Fruit fly (Drosophila melanogaster): ENCODE results near the gene CG12499.

Gene CG12499

dm6 chr3R:22423996-22424395 lies 22.4 kb downstream of the CG12499 start (continued):
- TF ChIP-seq HHEX (GFP tag; optimal IDR thresholded peaks at IDR 0.05) (no peak), toy (GFP tag; IDR thresholded peaks at IDR 0.05) (no peak), fd3F (GFP tag; optimal IDR thresholded peaks at IDR 0.05) (no peak), CG10147 (GFP tag; optimal IDR thresholded peaks at IDR 0.05) (no peak), ATbp (GFP tag; optimal IDR thresholded peaks at IDR 0.05) (no peak), CG18764 (GFP tag; optimal IDR thresholded peaks at IDR 0.05) (no peak), Doc2 (GFP tag; IDR thresholded peaks at IDR 0.05) (no peak), Hr51 (GFP tag; optimal IDR thresholded peaks at IDR 0.05) (no peak), CG11093 (GFP tag; IDR thresholded peaks at IDR 0.05) (no peak), CG7786 (GFP tag; optimal IDR thresholded peaks at IDR 0.05) (no peak), cwo (GFP tag; optimal IDR thresholded peaks at IDR 0.05) (no peak), Ets65A (GFP tag) (no peak), CG7928 (GFP tag; optimal IDR thresholded peaks at IDR 0.05) (no peak), CG9932 (GFP tag; IDR thresholded peaks at IDR 0.05) (no peak), nerfin-2 (GFP tag; IDR thresholded peaks at IDR 0.05; ENCODE audit: partially characterized antibody) (no peak), amos (GFP tag; IDR thresholded peaks at IDR 0.05; ENCODE audit: partially characterized antibody) (no peak), CG8478 (optimal IDR thresholded peaks at IDR 0.05) (no peak), ap (GFP tag; IDR thresholded peaks at IDR 0.05) (no peak), CG11695 (GFP tag; IDR thresholded peaks at IDR 0.05) (0 out of 3 replicates have a peak, but pooled peaks have one; percentile 33), insv (GFP tag; optimal IDR thresholded peaks at IDR 0.05) (no peak), gem (tag; optimal IDR thresholded peaks at IDR 0.05) (peak; percentile 25), Fer1 (GFP tag; optimal IDR thresholded peaks at IDR 0.05) (no peak), CG9876 (GFP tag; optimal IDR thresholded peaks at IDR 0.05) (no peak), hkb (optimal IDR thresholded peaks at IDR 0.05) (no peak), hkb (GFP tag; IDR thresholded peaks at IDR 0.05) (no peak), CG14667 (GFP tag; IDR thresholded peaks at IDR 0.05) (no peak)

DNA sequence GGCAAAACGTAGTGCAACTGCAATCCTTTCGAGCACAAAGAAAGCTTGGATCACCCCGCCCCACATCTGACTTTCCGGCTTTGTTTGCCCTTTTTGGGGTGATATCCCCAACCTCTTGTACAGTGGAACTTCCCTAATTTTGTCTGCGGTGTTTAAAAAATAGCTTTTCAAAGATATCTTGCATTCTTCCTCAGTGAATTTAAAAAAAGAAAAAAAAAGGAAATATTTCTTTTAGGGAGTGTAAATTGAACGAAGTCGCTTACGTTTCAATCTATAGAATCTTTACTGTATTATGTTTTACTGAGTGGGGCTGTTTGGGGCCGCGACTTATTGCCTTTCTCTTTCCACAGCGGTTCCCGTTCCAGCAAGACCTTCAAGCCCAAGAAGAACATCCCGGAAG lies 24.8 kb downstream of the CG12499 start:
- no peak for TF ChIP-seq nerfin-1 (tag; optimal IDR thresholded peaks at IDR 0.05)
- TF ChIP-seq onecut (GFP tag; IDR thresholded peaks at IDR 0.05), result peak; percentile 64
- TF ChIP-seq Sox100B (GFP tag; optimal IDR thresholded peaks at IDR 0.05), result no peak
- peak; percentile 24 for TF ChIP-seq twi (tag; optimal IDR thresholded peaks at IDR 0.05)
- TF ChIP-seq Dp (GFP tag; optimal IDR thresholded peaks at IDR 0.05), result no peak
- TF ChIP-seq phol (tag; optimal IDR thresholded peaks at IDR 0.05), result peak; percentile 26
- TF ChIP-seq btn (GFP tag; optimal IDR thresholded peaks at IDR 0.05), result no peak
- no peak for TF ChIP-seq sc (optimal IDR thresholded peaks at IDR 0.05)
- TF ChIP-seq sc (GFP tag; optimal IDR thresholded peaks at IDR 0.05), result no peak
- no peak for TF ChIP-seq fd64A (GFP tag; optimal IDR thresholded peaks at IDR 0.05)
- peak; percentile 70 for TF ChIP-seq CG18599 (GFP tag; optimal IDR thresholded peaks at IDR 0.05)
- TF ChIP-seq ato (GFP tag; IDR thresholded peaks at IDR 0.05; ENCODE audit: partially characterized antibody), result no peak
- TF ChIP-seq cas (GFP tag; IDR thresholded peaks at IDR 0.05), result no peak
- TF ChIP-seq CG32767 (GFP tag; IDR thresholded peaks at IDR 0.05), result peak; percentile 60; the same call in 1 of the 2 replicates
- peak; percentile 46 for TF ChIP-seq CG8944 (GFP tag; optimal IDR thresholded peaks at IDR 0.05)
- TF ChIP-seq CG7745 (tag; optimal IDR thresholded peaks at IDR 0.05), result no peak
- TF ChIP-seq CG16813 (GFP tag; IDR thresholded peaks at IDR 0.05; ENCODE audit: partially characterized antibody), result no peak
- TF ChIP-seq dmrt11E (tag; optimal IDR thresholded peaks at IDR 0.05), result peak; percentile 41
- TF ChIP-seq zen2 (GFP tag; IDR thresholded peaks at IDR 0.05; ENCODE audit: partially characterized antibody), result no peak
- peak; percentile 77 for TF ChIP-seq CG9932 (GFP tag; IDR thresholded peaks at IDR 0.05)
- TF ChIP-seq MTF-1 (GFP tag; optimal IDR thresholded peaks at IDR 0.05; ENCODE audit: borderline replicate concordance), result no peak
- peak; percentile 61 for TF ChIP-seq CG12155 (GFP tag; optimal IDR thresholded peaks at IDR 0.05)
- peak; percentile 31; the same call in 1 of the 2 replicates for TF ChIP-seq CG10321 (GFP tag; IDR thresholded peaks at IDR 0.05)
- TF ChIP-seq peb (GFP tag; IDR thresholded peaks at IDR 0.05), result no peak
- no peak for TF ChIP-seq CG11723 (GFP tag; optimal IDR thresholded peaks at IDR 0.05)
- TF ChIP-seq sqz (GFP tag; optimal IDR thresholded peaks at IDR 0.05), result no peak
- peak; percentile 60; the same call in 1 of the 2 replicates for TF ChIP-seq Taf1 (GFP tag; IDR thresholded peaks at IDR 0.05)
